Fruit fly (Drosophila melanogaster): ENCODE results near the gene CG42526.
A peak's percentile ranks its signal among the peaks of the same experiment; 100 is the strongest.

The CG42526 gene

dm6 chr3L:9446731-9447238 lies 11.6 kb upstream of the CG42526 start, which contains the start of gene CG3529 (continued):
- peak; percentile 26 for TF ChIP-seq cyc (GFP tag; optimal IDR thresholded peaks at IDR 0.05)

dm6 chr3L:9442625-9443282 lies 7.6 kb upstream of the CG42526 start, which contains the start of gene Srg3:
Gene Srg3 (plus strand): TSS chr3L:9443232.
- TF ChIP-seq svp (GFP tag): peak; percentile 68
- no peak for TF ChIP-seq CG8632 (GFP tag; optimal IDR thresholded peaks at IDR 0.05)
- TF ChIP-seq dsx (GFP tag; optimal IDR thresholded peaks at IDR 0.05; ENCODE audit: poor library complexity, severe bottlenecking): no peak
- TF ChIP-seq CG32006 (GFP tag; optimal IDR thresholded peaks at IDR 0.05): peak; percentile 26

dm6 chr3L:9441907-9442479 lies 6.8 kb upstream of the CG42526 start, which contains the start of the genes Bet3 and Nf-YA:
Gene Bet3 (minus strand): TSS chr3L:9442267.
Gene Nf-YA (minus strand): TSS chr3L:9442267.
- no peak for TF ChIP-seq Smox (GFP tag; optimal IDR thresholded peaks at IDR 0.05)
- no peak for TF ChIP-seq spab (GFP tag; optimal IDR thresholded peaks at IDR 0.05)
- TF ChIP-seq Sox102F (GFP tag; optimal IDR thresholded peaks at IDR 0.05): no peak
- peak; percentile 52 for TF ChIP-seq lz (GFP tag; optimal IDR thresholded peaks at IDR 0.05)
- TF ChIP-seq CG10669 (GFP tag; optimal IDR thresholded peaks at IDR 0.05): no peak
- peak; percentile 43 for TF ChIP-seq svp (GFP tag)
- no peak for TF ChIP-seq dac (GFP tag; optimal IDR thresholded peaks at IDR 0.05)
- TF ChIP-seq fd85E (GFP tag; optimal IDR thresholded peaks at IDR 0.05): no peak
- TF ChIP-seq Sox14 (GFP tag; optimal IDR thresholded peaks at IDR 0.05): peak; percentile 48
- TF ChIP-seq CG4318 (GFP tag; optimal IDR thresholded peaks at IDR 0.05): no peak
- no peak for TF ChIP-seq acj6 (GFP tag; optimal IDR thresholded peaks at IDR 0.05)
- TF ChIP-seq CG3032 (tag; optimal IDR thresholded peaks at IDR 0.05): peak; percentile 43
- TF ChIP-seq Sox15 (GFP tag; optimal IDR thresholded peaks at IDR 0.05): no peak
- no peak for TF ChIP-seq CG9139 (GFP tag; optimal IDR thresholded peaks at IDR 0.05)
- TF ChIP-seq CG10631 (GFP tag; optimal IDR thresholded peaks at IDR 0.05): peak; percentile 13
- no peak for TF ChIP-seq Ets96B (tag; optimal IDR thresholded peaks at IDR 0.05)
- peak; percentile 39 for TF ChIP-seq cyc (GFP tag; optimal IDR thresholded peaks at IDR 0.05)
- no peak for TF ChIP-seq CG16779 (tag; optimal IDR thresholded peaks at IDR 0.05)
- TF ChIP-seq Eip93F (GFP tag; optimal IDR thresholded peaks at IDR 0.05): no peak
- TF ChIP-seq CG11294 (GFP tag; IDR thresholded peaks at IDR 0.05): no peak
- no peak for TF ChIP-seq vri (GFP tag; optimal IDR thresholded peaks at IDR 0.05)
- no peak for TF ChIP-seq fd59A (GFP tag; optimal IDR thresholded peaks at IDR 0.05)
- peak; percentile 25 for TF ChIP-seq CG32006 (GFP tag; optimal IDR thresholded peaks at IDR 0.05)
- TF ChIP-seq Gug (GFP tag; IDR thresholded peaks at IDR 0.05): no peak
- TF ChIP-seq Met (GFP tag; optimal IDR thresholded peaks at IDR 0.05): peak; percentile 17
- TF ChIP-seq CG6792 (GFP tag; optimal IDR thresholded peaks at IDR 0.05): peak; percentile 12
- no peak for TF ChIP-seq eg (GFP tag; IDR thresholded peaks at IDR 0.05)
- TF ChIP-seq salr (GFP tag; optimal IDR thresholded peaks at IDR 0.05): no peak
- TF ChIP-seq esn (GFP tag; optimal IDR thresholded peaks at IDR 0.05): peak; percentile 42
- no peak for TF ChIP-seq CG8319 (GFP tag; optimal IDR thresholded peaks at IDR 0.05)
- TF ChIP-seq CG8119 (GFP tag; IDR thresholded peaks at IDR 0.05): no peak
- no peak for TF ChIP-seq Hr4 (GFP tag; optimal IDR thresholded peaks at IDR 0.05)
- TF ChIP-seq Eip78C (GFP tag): peak; percentile 30
- TF ChIP-seq CG6808 (GFP tag; optimal IDR thresholded peaks at IDR 0.05): no peak
- peak; percentile 44 for TF ChIP-seq CG31627 (GFP tag; optimal IDR thresholded peaks at IDR 0.05)
- TF ChIP-seq OdsH (GFP tag; optimal IDR thresholded peaks at IDR 0.05): peak; percentile 29
- TF ChIP-seq net (GFP tag; optimal IDR thresholded peaks at IDR 0.05): no peak
- TF ChIP-seq fkh (GFP tag; optimal IDR thresholded peaks at IDR 0.05): no peak
- no peak for TF ChIP-seq CG7368 (GFP tag; optimal IDR thresholded peaks at IDR 0.05)
- peak; percentile 99 for TF ChIP-seq Blimp-1 (GFP tag; optimal IDR thresholded peaks at IDR 0.05)
- TF ChIP-seq CG6276 (GFP tag; optimal IDR thresholded peaks at IDR 0.05): no peak
- TF ChIP-seq CG6163 (GFP tag; IDR thresholded peaks at IDR 0.05): no peak
- no peak for TF ChIP-seq Hr38 (GFP tag; optimal IDR thresholded peaks at IDR 0.05)
- no peak for TF ChIP-seq CG3919 (GFP tag; optimal IDR thresholded peaks at IDR 0.05)

Data from whole organism, prepupa.